Fruit fly (Drosophila melanogaster): ENCODE data around the gene PTPMT1.
A peak's percentile ranks its signal among the peaks of the same experiment; 100 is the strongest.

The PTPMT1 gene

DNA sequence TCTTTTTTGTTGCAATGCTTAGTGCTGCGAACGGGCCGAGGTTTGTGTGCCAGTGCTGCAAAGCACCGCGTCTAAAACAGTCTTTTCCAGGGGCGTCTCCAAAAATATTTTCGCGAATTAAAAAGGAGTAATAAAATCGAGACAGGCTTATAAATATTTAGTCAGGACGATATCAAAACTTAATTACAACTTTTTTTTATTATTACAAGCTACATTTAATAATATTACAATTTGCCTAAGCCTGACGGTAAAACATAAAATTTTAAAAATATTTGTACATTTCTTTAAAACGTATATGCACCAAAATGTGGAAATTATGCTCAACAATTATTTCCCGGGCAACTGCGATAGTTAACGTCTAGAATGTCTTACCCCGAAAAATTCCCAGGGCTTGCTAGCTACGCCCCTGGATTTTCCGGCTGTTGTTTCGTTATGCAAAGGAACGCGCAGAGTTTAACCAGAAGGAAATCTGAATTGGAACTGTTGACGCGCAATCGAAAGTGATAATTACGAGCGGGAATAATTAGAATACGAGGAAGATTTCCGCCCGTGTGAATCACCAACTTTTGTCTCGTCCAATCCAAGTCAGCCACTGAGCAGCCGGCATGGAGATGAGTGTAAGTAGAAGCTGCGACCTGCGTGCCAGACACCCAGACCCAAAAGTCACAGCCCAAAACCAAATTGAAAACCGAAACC, at the start of gene PTPMT1, which contains the start of gene Hrd3:
Gene PTPMT1 (plus strand): TSS at position 428 of the 696 bp plus-strand sequence.
Gene Hrd3 (minus strand): TSS at position 646 of the 696 bp plus-strand sequence.
- peak; percentile 96 for TF ChIP-seq CG14441 (GFP tag; IDR thresholded peaks at IDR 0.05)
- TF ChIP-seq knrl (GFP tag; IDR thresholded peaks at IDR 0.05; ENCODE audit: partially characterized antibody): peak; percentile 41; the same call in 2 of the 3 replicates
- peak; percentile 97 for TF ChIP-seq maf-S (GFP tag; optimal IDR thresholded peaks at IDR 0.05)
- peak; percentile 97 for TF ChIP-seq CG3407 (GFP tag; optimal IDR thresholded peaks at IDR 0.05)
- TF ChIP-seq Spps (tag; optimal IDR thresholded peaks at IDR 0.05): peak; percentile 96
- TF ChIP-seq CG10274 (GFP tag; optimal IDR thresholded peaks at IDR 0.05): peak; percentile 94
- peak; percentile 91 for TF ChIP-seq sima (GFP tag; optimal IDR thresholded peaks at IDR 0.05)
- peak; percentile 64 for TF ChIP-seq BEAF-32 (GFP tag; optimal IDR thresholded peaks at IDR 0.05)
- TF ChIP-seq MESR4 (GFP tag; optimal IDR thresholded peaks at IDR 0.05): peak; percentile 29
- peak; percentile 95 for TF ChIP-seq gcm2 (GFP tag; optimal IDR thresholded peaks at IDR 0.05)
- no peak for TF ChIP-seq CG14860 (GFP tag; IDR thresholded peaks at IDR 0.05; ENCODE audit: partially characterized antibody)
- peak; percentile 99 for TF ChIP-seq CG15269 (tag; optimal IDR thresholded peaks at IDR 0.05)
- peak; percentile 90 for TF ChIP-seq Gsc (GFP tag; IDR thresholded peaks at IDR 0.05)
- peak; percentile 94 for TF ChIP-seq ttk (GFP tag; IDR thresholded peaks at IDR 0.05)
- TF ChIP-seq ssp (GFP tag; IDR thresholded peaks at IDR 0.05): peak; percentile 90
- peak; percentile 32 for TF ChIP-seq gfzf (GFP tag; optimal IDR thresholded peaks at IDR 0.05)
- peak; percentile 93 for TF ChIP-seq CG14667 (GFP tag; IDR thresholded peaks at IDR 0.05)
- TF ChIP-seq scrt (GFP tag; optimal IDR thresholded peaks at IDR 0.05): peak; percentile 92
- TF ChIP-seq cg (GFP tag; optimal IDR thresholded peaks at IDR 0.05): no peak
- TF ChIP-seq abd-A (tag; optimal IDR thresholded peaks at IDR 0.05): no peak
- TF ChIP-seq Bgb (GFP tag; IDR thresholded peaks at IDR 0.05; ENCODE audit: partially characterized antibody): no peak
- TF ChIP-seq MBD-R2 (GFP tag; IDR thresholded peaks at IDR 0.05): peak; percentile 84
- peak; percentile 90 for TF ChIP-seq sens-2 (GFP tag; IDR thresholded peaks at IDR 0.05)
- peak; percentile 96 for TF ChIP-seq CG13123 (GFP tag; optimal IDR thresholded peaks at IDR 0.05)
- TF ChIP-seq CG33557 (GFP tag; optimal IDR thresholded peaks at IDR 0.05): peak; percentile 98
- peak; percentile 97 for TF ChIP-seq CG7786 (GFP tag; optimal IDR thresholded peaks at IDR 0.05)
- TF ChIP-seq CG13775 (GFP tag; optimal IDR thresholded peaks at IDR 0.05): peak; percentile 100
- TF ChIP-seq dimm (GFP tag; IDR thresholded peaks at IDR 0.05): peak; percentile 77
- peak; percentile 87 for TF ChIP-seq Ravus (GFP tag; IDR thresholded peaks at IDR 0.05)
- no peak for TF ChIP-seq CG17568 (GFP tag; optimal IDR thresholded peaks at IDR 0.05)
- TF ChIP-seq inv (GFP tag; IDR thresholded peaks at IDR 0.05; ENCODE audit: partially characterized antibody): 0 out of 2 replicates have a peak, but pooled peaks have one; percentile 9
- peak; percentile 100 for TF ChIP-seq CG17361 (GFP tag; IDR thresholded peaks at IDR 0.05)
- peak; percentile 96 for TF ChIP-seq tap (tag; optimal IDR thresholded peaks at IDR 0.05)
- peak; percentile 98 for TF ChIP-seq CG15696 (tag; optimal IDR thresholded peaks at IDR 0.05)
- peak; percentile 84 for TF ChIP-seq ftz-f1 (GFP tag; optimal IDR thresholded peaks at IDR 0.05)
- TF ChIP-seq toy (GFP tag; IDR thresholded peaks at IDR 0.05): peak; percentile 86
- TF ChIP-seq gt (GFP tag; IDR thresholded peaks at IDR 0.05): peak; percentile 92
- peak; percentile 98 for TF ChIP-seq Chrac-16 (GFP tag; optimal IDR thresholded peaks at IDR 0.05)
- TF ChIP-seq CG7372 (GFP tag; IDR thresholded peaks at IDR 0.05): peak; percentile 95
- peak; percentile 95 for TF ChIP-seq so (GFP tag; IDR thresholded peaks at IDR 0.05)
- peak; percentile 93 for TF ChIP-seq CG10431 (GFP tag; optimal IDR thresholded peaks at IDR 0.05)
- peak; percentile 91; the same call in 1 of the 2 replicates for TF ChIP-seq rib (GFP tag; IDR thresholded peaks at IDR 0.05)
- peak; percentile 97 for TF ChIP-seq CG11093 (GFP tag; IDR thresholded peaks at IDR 0.05)
- peak; percentile 95 for TF ChIP-seq Mrtf (GFP tag; IDR thresholded peaks at IDR 0.05)
- peak; percentile 94 for TF ChIP-seq CG33213 (GFP tag; optimal IDR thresholded peaks at IDR 0.05)
- peak; percentile 88 for TF ChIP-seq Poxn (GFP tag; IDR thresholded peaks at IDR 0.05)
- TF ChIP-seq Hr3 (GFP tag; optimal IDR thresholded peaks at IDR 0.05): peak; percentile 99
- TF ChIP-seq Bteb2 (GFP tag; optimal IDR thresholded peaks at IDR 0.05): peak; percentile 98
- peak; percentile 80 for TF ChIP-seq dati (GFP tag; IDR thresholded peaks at IDR 0.05)
- TF ChIP-seq CG10209 (GFP tag; optimal IDR thresholded peaks at IDR 0.05): peak; percentile 99
